Worm (Caenorhabditis elegans): Measurements from ENCODE around the gene C31H2.14.
A peak's percentile ranks its signal among the peaks of the same experiment; 100 is the strongest.

The C31H2.14 gene

DNA sequence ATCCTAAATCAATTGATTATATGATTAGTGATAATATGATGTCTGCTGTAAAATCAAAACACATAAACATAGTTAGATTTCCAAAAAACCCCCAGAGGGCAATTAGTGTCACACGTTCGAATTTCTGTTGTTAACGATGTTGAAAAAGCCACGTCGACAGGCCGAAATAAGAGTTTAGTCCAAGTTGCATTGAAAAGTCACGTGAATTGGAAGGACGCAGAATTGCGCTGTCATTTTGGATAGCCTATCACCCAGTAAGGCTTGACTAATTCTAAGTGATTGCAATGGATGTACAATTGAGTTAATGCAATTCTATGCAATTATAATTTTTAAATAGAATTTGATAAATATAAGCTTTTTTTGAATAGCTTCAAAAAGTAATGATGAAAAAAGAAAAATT is 12.5 kb upstream of the C31H2.14 start (continued):
- TF ChIP-seq aly-2 (tag; optimal IDR thresholded peaks at IDR 0.05) (no peak), egl-13 (tag; optimal IDR thresholded peaks at IDR 0.05) (no peak), ztf-4 (tag; optimal IDR thresholded peaks at IDR 0.05) (no peak), unc-30 (tag; optimal IDR thresholded peaks at IDR 0.05) (no peak), nhr-71 (tag; optimal IDR thresholded peaks at IDR 0.05) (peak; percentile 39), isw-1 (GFP tag; IDR thresholded peaks at IDR 0.05) (no peak), pag-3 (tag; optimal IDR thresholded peaks at IDR 0.05; ENCODE audit: borderline replicate concordance, insufficient read depth) (no peak), snu-23 (GFP tag; optimal IDR thresholded peaks at IDR 0.05) (peak; percentile 50), nhr-20 (tag; optimal IDR thresholded peaks at IDR 0.05) (peak; percentile 80), lir-3 (tag; optimal IDR thresholded peaks at IDR 0.05; ENCODE audit: poor library complexity) (no peak), nhr-19 (GFP tag; conservative IDR thresholded peaks at IDR 0.05) (peak; percentile 19), fkh-4 (tag; optimal IDR thresholded peaks at IDR 0.05; ENCODE audit: borderline replicate concordance) (no peak), skn-1 (tag; optimal IDR thresholded peaks at IDR 0.05) (no peak), nhr-90 (tag; optimal IDR thresholded peaks at IDR 0.05; ENCODE audit: poor library complexity) (peak; percentile 9), ama-1 (optimal IDR thresholded peaks at IDR 0.05) (no peak), elt-3 (tag; optimal IDR thresholded peaks at IDR 0.05) (peak in 2 of 6 experiments; percentile 14 to 83), nhr-12 (tag; optimal IDR thresholded peaks at IDR 0.05) (no peak), dpl-1 (GFP tag; optimal IDR thresholded peaks at IDR 0.05) (no peak), nhr-237 (tag; optimal IDR thresholded peaks at IDR 0.05) (no peak), blmp-1 (tag; optimal IDR thresholded peaks at IDR 0.05) (peak; percentile 45), swsn-7 (tag; optimal IDR thresholded peaks at IDR 0.05) (no peak), lin-39 (tag; optimal IDR thresholded peaks at IDR 0.05) (no peak), nhr-28 (tag; optimal IDR thresholded peaks at IDR 0.05) (no peak), efl-1 (optimal IDR thresholded peaks at IDR 0.05) (no peak), efl-1 (GFP tag; optimal IDR thresholded peaks at IDR 0.05 in 1 of 2) (no peak), alr-1 (tag; optimal IDR thresholded peaks at IDR 0.05; ENCODE audit: borderline replicate concordance) (no peak), vab-15 (tag; optimal IDR thresholded peaks at IDR 0.05) (no peak), egl-27 (tag; optimal IDR thresholded peaks at IDR 0.05) (no peak), nhr-47 (tag; optimal IDR thresholded peaks at IDR 0.05) (no peak), hpl-2 (GFP tag; optimal IDR thresholded peaks at IDR 0.05) (no peak), ces-1 (GFP tag; optimal IDR thresholded peaks at IDR 0.05) (no peak), grh-1 (GFP tag; IDR thresholded peaks at IDR 0.05) (0 out of 2 replicates have a peak, but pooled peaks have one; percentile 15), irx-1 (tag; optimal IDR thresholded peaks at IDR 0.05) (no peak), nhr-11 (tag; optimal IDR thresholded peaks at IDR 0.05) (no peak), jun-1 (tag; optimal IDR thresholded peaks at IDR 0.05) (no peak), snpc-4 (tag; optimal IDR thresholded peaks at IDR 0.05) (no peak), lsy-2 (tag; optimal IDR thresholded peaks at IDR 0.05) (no peak), fkh-10 (GFP tag; optimal IDR thresholded peaks at IDR 0.05) (no peak), sox-4 (tag; optimal IDR thresholded peaks at IDR 0.05) (no peak), pqm-1 (tag; optimal IDR thresholded peaks at IDR 0.05) (no peak)

DNA sequence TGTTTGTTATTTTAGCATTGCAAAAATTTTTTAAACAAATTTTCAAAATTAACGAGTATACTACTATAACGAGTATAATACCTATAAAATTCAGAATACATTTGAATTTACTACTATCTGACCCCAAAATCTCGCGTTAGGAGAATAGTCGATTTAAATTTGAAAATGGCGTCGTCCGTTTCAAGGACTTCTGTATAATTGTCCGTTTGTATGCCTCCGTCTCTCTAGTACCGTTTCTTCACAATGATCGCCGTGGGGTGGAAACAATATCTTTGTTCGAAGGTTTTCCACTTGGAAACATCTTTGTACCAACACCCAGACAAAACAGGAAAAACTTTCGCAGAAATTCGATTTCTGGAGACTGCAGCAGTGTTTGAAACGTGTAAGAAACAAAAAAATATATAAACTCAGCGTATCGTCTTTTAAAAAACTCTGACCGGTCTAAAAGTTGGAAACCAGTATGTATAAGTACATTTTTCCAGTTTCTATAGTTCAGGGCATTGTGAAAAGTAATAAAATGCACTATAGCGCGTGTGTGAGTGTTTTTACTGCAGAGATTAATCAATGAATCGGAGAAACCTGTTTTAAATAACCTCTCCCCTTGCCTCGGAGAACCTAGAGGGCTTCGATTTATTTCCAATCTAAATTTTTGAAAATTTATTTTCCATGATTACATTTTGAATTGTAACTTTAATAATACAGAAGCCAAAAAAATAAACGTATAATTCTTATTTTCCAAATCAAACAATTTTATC is 10.1 kb upstream of the C31H2.14 start:
- TF ChIP-seq ama-1 (optimal IDR thresholded peaks at IDR 0.05): no peak
- TF ChIP-seq grh-1 (GFP tag; IDR thresholded peaks at IDR 0.05): peak; percentile 82
- peak; percentile 5 for TF ChIP-seq nhr-71 (tag; optimal IDR thresholded peaks at IDR 0.05)
- TF ChIP-seq hpl-2 (GFP tag; optimal IDR thresholded peaks at IDR 0.05): no peak
- TF ChIP-seq nhr-84 (tag; optimal IDR thresholded peaks at IDR 0.05): no peak
- no peak for TF ChIP-seq lin-15B (tag; optimal IDR thresholded peaks at IDR 0.05)
- no peak for TF ChIP-seq irx-1 (tag; optimal IDR thresholded peaks at IDR 0.05)
- no peak for TF ChIP-seq ets-5 (GFP tag; IDR thresholded peaks at IDR 0.05)
- TF ChIP-seq nhr-85 (tag): peak; percentile 89
- no peak for TF ChIP-seq tbx-2 (tag; optimal IDR thresholded peaks at IDR 0.05)
- TF ChIP-seq ceh-88 (GFP tag; IDR thresholded peaks at IDR 0.05): no peak
- TF ChIP-seq pag-3 (tag; optimal IDR thresholded peaks at IDR 0.05; ENCODE audit: borderline replicate concordance, insufficient read depth): no peak
- TF ChIP-seq vab-15 (tag; optimal IDR thresholded peaks at IDR 0.05): no peak
- no peak for TF ChIP-seq sup-37 (GFP tag; optimal IDR thresholded peaks at IDR 0.05)
- TF ChIP-seq mep-1 (tag; optimal IDR thresholded peaks at IDR 0.05): peak; percentile 54
- no peak for TF ChIP-seq isw-1 (GFP tag; IDR thresholded peaks at IDR 0.05)
- TF ChIP-seq fkh-4 (tag; optimal IDR thresholded peaks at IDR 0.05; ENCODE audit: borderline replicate concordance): no peak
- no peak for TF ChIP-seq fos-1 (tag; optimal IDR thresholded peaks at IDR 0.05)
- no peak for TF ChIP-seq nhr-90 (tag; optimal IDR thresholded peaks at IDR 0.05; ENCODE audit: poor library complexity)
- peak; percentile 64 for TF ChIP-seq blmp-1 (tag; optimal IDR thresholded peaks at IDR 0.05)
- no peak for TF ChIP-seq hlh-17 (GFP tag; optimal IDR thresholded peaks at IDR 0.05; ENCODE audit: borderline replicate concordance)
- peak; percentile 22 for TF ChIP-seq C16A3.4 (tag; optimal IDR thresholded peaks at IDR 0.05)
- TF ChIP-seq unc-130 (tag; optimal IDR thresholded peaks at IDR 0.05): no peak
